Worm (Caenorhabditis elegans) whole organism, early embryonic: ENCODE data around the gene Y47D3A.14.

Source experiments
- B0310.2 ChIP-seq: sonication (generic microtip); optimal IDR thresholded peaks from 2 replicates; lab custom pipeline; 2016; ENCODE audit warnings: mild to moderate bottlenecking, missing genetic modification characterization, missing compliant biosample characterization
- aly-1 ChIP-seq: sonication (generic microtip); optimal IDR thresholded peaks from 2 replicates; lab custom pipeline; 2016; ENCODE audit warnings: missing genetic modification characterization, missing compliant biosample characterization
- ama-1 ChIP-seq: fragments of 150-350 bp; optimal IDR thresholded peaks from 2 replicates; lab custom pipeline; 2014
- ets-7 ChIP-seq: sonication (generic microtip); optimal IDR thresholded peaks from 2 replicates; lab custom pipeline; 2016; ENCODE audit warnings: missing genotype, missing genetic modification characterization, missing compliant biosample characterization
- flt-1 ChIP-seq: fragments of 200-800 bp; sonication (Bioruptor generic); IDR thresholded peaks from 2 replicates; pipeline ENCODE4 v1.3.6; 2022; ENCODE audit warnings: missing genetic modification characterization, missing compliant biosample characterization
- hmbx-1 ChIP-seq: sonication (generic microtip); optimal IDR thresholded peaks from 2 replicates; lab custom pipeline; 2016; ENCODE audit warnings: mild to moderate bottlenecking, missing genetic modification characterization, missing compliant biosample characterization
- hnd-1 ChIP-seq: sonication (generic microtip); optimal IDR thresholded peaks from 2 replicates; lab custom pipeline; 2016; ENCODE audit warnings: missing genetic modification characterization, missing compliant biosample characterization
- pes-1 ChIP-seq: fragments of 200-800 bp; sonication (Bioruptor generic); IDR thresholded peaks from 2 replicates; pipeline ENCODE4 v1.3.6; 2022; ENCODE audit warnings: missing genetic modification reagents, missing genetic modification characterization, missing compliant biosample characterization
- scrt-1 ChIP-seq: fragments of 200-800 bp; sonication (Bioruptor generic); IDR thresholded peaks from 2 replicates; pipeline ENCODE4 v1.3.6; 2022; ENCODE audit warnings: missing genetic modification characterization, missing compliant biosample characterization
- sea-1 ChIP-seq: fragments of 200-800 bp; sonication (Bioruptor generic); conservative IDR thresholded peaks from 2 replicates; pipeline ENCODE4 v1.3.6; 2022; ENCODE audit warnings: missing genetic modification characterization, missing compliant biosample characterization
- tbx-37 ChIP-seq: fragments of 200-800 bp; sonication (Bioruptor generic); conservative IDR thresholded peaks from 2 replicates; pipeline ENCODE4 v1.3.6; 2022; ENCODE audit warnings: missing genetic modification reagents, missing genetic modification characterization, missing compliant biosample characterization

- TF ChIP-seq ama-1 (no peak), flt-1 (GFP tag; lab: Robert Waterston, UW) (no peak), sea-1 (no peak), pes-1 (no peak), tbx-37 (GFP tag; lab: Robert Waterston, UW) (no peak), hmbx-1 (no peak), scrt-1 (GFP tag; lab: Robert Waterston, UW) (no peak), aly-1 (tag; lab: Kevin White, UChicago) (no peak), ets-7 (tag; lab: Kevin White, UChicago) (no peak), B0310.2 (no peak), hnd-1 (tag; lab: Kevin White, UChicago) (no peak)
Measured at ce11 chrIII:11234742-11235141, 1.9 kb downstream of the Y47D3A.14 start, which contains the start of gene Y47D3A.34.
